Worm (Caenorhabditis elegans) whole organism, L4 larva: ENCODE results near the gene idpp-9.
A peak's percentile ranks its signal among the peaks of the same experiment; 100 is the strongest.

ENCODE experiments used
- F49E8.2 ChIP-seq: sonication (generic microtip); optimal IDR thresholded peaks from 2 replicates; lab custom pipeline; 2016; ENCODE audit warnings: missing compliant biosample characterization, mild to moderate bottlenecking, missing genetic modification characterization, borderline replicate concordance
- R02D3.7 ChIP-seq: fragments of 150-350 bp; sonication (generic microtip); optimal IDR thresholded peaks from 3 replicates; lab custom pipeline; 2014; ENCODE audit warnings: missing biosample characterization, missing genetic modification characterization
- Y48G9A.11 ChIP-seq: fragments of 200-800 bp; sonication (Bioruptor generic); IDR thresholded peaks from 2 replicates; pipeline ENCODE4 v1.3.6; 2022; ENCODE audit warnings: missing genetic modification reagents, missing genetic modification characterization, missing compliant biosample characterization
- Y75B8A.6 ChIP-seq: fragments of 200-800 bp; sonication (Bioruptor generic); IDR thresholded peaks from 2 replicates; pipeline ENCODE4 v1.3.6; 2022; ENCODE audit warnings: missing genetic modification reagents, missing genetic modification characterization, missing compliant biosample characterization
- ZK337.2 ChIP-seq: fragments of 200-800 bp; sonication (Bioruptor generic); IDR thresholded peaks from 2 replicates; pipeline ENCODE4 v1.3.6; 2022; ENCODE audit warnings: missing genetic modification reagents, missing genetic modification characterization, missing compliant biosample characterization
- ZK546.5 ChIP-seq, 2 experiments: sonication (generic microtip); optimal IDR thresholded peaks; 2 replicates each; lab custom pipeline; 2017; ENCODE audit warnings: missing biosample characterization in 2 of 2, missing genetic modification characterization in 2 of 2
- aha-1 ChIP-seq: fragments of 150-350 bp; peaks from one replicate; lab custom pipeline; 2014; ENCODE audit warnings: missing biosample characterization, missing genetic modification characterization
- arid-1 ChIP-seq: fragments of 200-800 bp; sonication (Bioruptor generic); conservative IDR thresholded peaks from 2 replicates; pipeline ENCODE4 v1.3.6; 2022; ENCODE audit warnings: missing genetic modification reagents, missing genetic modification characterization, missing compliant biosample characterization
- ceh-20 ChIP-seq: fragments of 200-800 bp; sonication (Bioruptor generic); IDR thresholded peaks from 2 replicates; pipeline ENCODE4 v1.3.6; 2022; ENCODE audit warnings: missing genetic modification reagents, missing genetic modification characterization, missing compliant biosample characterization
- ceh-32 ChIP-seq: sonication (generic microtip); optimal IDR thresholded peaks from 2 replicates; lab custom pipeline; 2016; ENCODE audit warnings: mild to moderate bottlenecking, missing genetic modification characterization, missing compliant biosample characterization; ENCODE audit not compliant: poor library complexity
- ceh-44 ChIP-seq: fragments of 200-800 bp; sonication (Bioruptor generic); IDR thresholded peaks from 2 replicates; pipeline ENCODE4 v1.3.6; 2022; ENCODE audit warnings: missing genetic modification reagents, missing genetic modification characterization, missing compliant biosample characterization
- ces-1 ChIP-seq: fragments of 150-350 bp; sonication (generic microtip); optimal IDR thresholded peaks from 4 replicates; lab custom pipeline; 2014; ENCODE audit warnings: missing biosample characterization, missing genetic modification reagents, missing genetic modification characterization
- cey-2 ChIP-seq: sonication (generic microtip); optimal IDR thresholded peaks from 3 replicates; lab custom pipeline; 2017; ENCODE audit warnings: missing genetic modification characterization, mild to moderate bottlenecking, missing compliant biosample characterization, antibody characterized with exemption, borderline replicate concordance; ENCODE audit not compliant: insufficient read depth
- daf-8 ChIP-seq: fragments of 200-800 bp; sonication (Bioruptor generic); IDR thresholded peaks from 2 replicates; pipeline ENCODE4 v1.3.6; 2022; ENCODE audit warnings: missing genetic modification characterization, missing compliant biosample characterization
- dmd-6 ChIP-seq: fragments of 200-800 bp; sonication (Bioruptor generic); IDR thresholded peaks from 2 replicates; pipeline ENCODE4 v1.3.6; 2022; ENCODE audit warnings: missing genetic modification reagents, missing genetic modification characterization, missing compliant biosample characterization
- dpl-1 ChIP-seq: fragments of 150-350 bp; optimal IDR thresholded peaks from 2 replicates; lab custom pipeline; 2014; ENCODE audit warnings: missing biosample characterization, missing genetic modification reagents, missing genetic modification characterization
- duxl-1 ChIP-seq: sonication (generic microtip); optimal IDR thresholded peaks from 2 replicates; lab custom pipeline; 2016; ENCODE audit warnings: mild to moderate bottlenecking, missing genetic modification characterization, moderate library complexity, missing compliant biosample characterization; ENCODE audit not compliant: poor library complexity
- dve-1 ChIP-seq: sonication (generic microtip); optimal IDR thresholded peaks from 2 replicates; lab custom pipeline; 2017; ENCODE audit warnings: antibody characterized with exemption, mild to moderate bottlenecking, missing genetic modification characterization, missing compliant biosample characterization; ENCODE audit not compliant: insufficient read depth
- egl-27 ChIP-seq: sonication (generic microtip); optimal IDR thresholded peaks from 3 replicates; lab custom pipeline; 2017; ENCODE audit warnings: missing biosample characterization, missing genetic modification reagents, missing genetic modification characterization
- fos-1 ChIP-seq: fragments of 150-350 bp; optimal IDR thresholded peaks from 2 replicates; lab custom pipeline; 2014; ENCODE audit warnings: missing biosample characterization, missing genetic modification characterization
- gei-8 ChIP-seq: fragments of 200-800 bp; sonication (Bioruptor generic); optimal IDR thresholded peaks from 2 replicates; lab custom pipeline; 2018; ENCODE audit warnings: mild to moderate bottlenecking, missing genetic modification characterization, missing compliant biosample characterization
- hlh-11 ChIP-seq: fragments of 200-800 bp; sonication (Bioruptor generic); optimal IDR thresholded peaks from 2 replicates; lab custom pipeline; 2018; ENCODE audit warnings: mild to moderate bottlenecking, missing genetic modification characterization, missing compliant biosample characterization
- hmg-1.1 ChIP-seq: fragments of 200-800 bp; sonication (Bioruptor generic); IDR thresholded peaks from 2 replicates; pipeline ENCODE4 v1.3.6; 2022; ENCODE audit warnings: missing genetic modification reagents, missing genetic modification characterization, missing compliant biosample characterization
- jun-1 ChIP-seq: fragments of 150-350 bp; optimal IDR thresholded peaks from 2 replicates; lab custom pipeline; 2014; ENCODE audit warnings: missing biosample characterization, missing genetic modification reagents, missing genetic modification characterization
- lin-1 ChIP-seq: fragments of 200-800 bp; sonication (Bioruptor generic); IDR thresholded peaks from 2 replicates; pipeline ENCODE4 v1.3.6; 2022; ENCODE audit warnings: missing genetic modification reagents, missing genetic modification characterization, missing compliant biosample characterization
- lin-15B ChIP-seq: fragments of 150-350 bp; sonication (generic microtip); optimal IDR thresholded peaks from 3 replicates; lab custom pipeline; 2014; ENCODE audit warnings: missing biosample characterization, missing genetic modification characterization
- lin-38 ChIP-seq: fragments of 200-800 bp; sonication (Bioruptor generic); IDR thresholded peaks from 2 replicates; pipeline ENCODE4 v1.3.6; 2022; ENCODE audit warnings: missing genetic modification reagents, missing genetic modification characterization, missing compliant biosample characterization
- lin-39 ChIP-seq: fragments of 150-350 bp; optimal IDR thresholded peaks from 2 replicates; lab custom pipeline; 2014; ENCODE audit warnings: missing biosample characterization, missing genetic modification reagents, missing genetic modification characterization
- lsy-2 ChIP-seq, 2 experiments: fragments of 150-350 bp in 1 of 2; sonication (generic microtip) in 1 of 2; optimal IDR thresholded peaks; 2 replicates each; lab custom pipeline; 2014 to 2017; ENCODE audit warnings: missing biosample characterization in 2 of 2, missing genetic modification characterization in 2 of 2
- madf-5 ChIP-seq, 2 experiments: fragments of 200-800 bp; sonication (Bioruptor generic); IDR thresholded peaks; 2 replicates each; pipeline ENCODE4 v1.3.6; 2022; ENCODE audit warnings: missing compliant biosample characterization in 2 of 2, missing genetic modification characterization in 2 of 2
- mdl-1 ChIP-seq, 2 experiments: fragments of 150-350 bp in 1 of 2; sonication (generic microtip) in 1 of 2; optimal IDR thresholded peaks; 2 replicates each; lab custom pipeline; 2014 to 2017; ENCODE audit warnings: missing biosample characterization in 2 of 2, missing genetic modification characterization in 2 of 2
- nhr-102 ChIP-seq: sonication (generic microtip); optimal IDR thresholded peaks from 2 replicates; lab custom pipeline; 2016; ENCODE audit warnings: mild to moderate bottlenecking, missing genetic modification characterization, moderate library complexity, missing compliant biosample characterization
- nhr-11 ChIP-seq: fragments of 150-350 bp; optimal IDR thresholded peaks from 2 replicates; lab custom pipeline; 2014; ENCODE audit warnings: missing biosample characterization, missing genetic modification characterization
- nhr-111 ChIP-seq: fragments of 200-800 bp; sonication (Bioruptor generic); optimal IDR thresholded peaks from 2 replicates; lab custom pipeline; 2018; ENCODE audit warnings: mild to moderate bottlenecking, missing genetic modification characterization, missing compliant biosample characterization
- nhr-237 ChIP-seq: sonication (generic microtip); optimal IDR thresholded peaks from 2 replicates; lab custom pipeline; 2017; ENCODE audit warnings: missing biosample characterization, missing genetic modification characterization
- nhr-48 ChIP-seq: sonication (generic microtip); optimal IDR thresholded peaks from 2 replicates; lab custom pipeline; 2016; ENCODE audit warnings: mild to moderate bottlenecking, missing genetic modification characterization, missing compliant biosample characterization
- nhr-6 ChIP-seq: fragments of 150-350 bp; optimal IDR thresholded peaks from 2 replicates; lab custom pipeline; 2014; ENCODE audit warnings: missing biosample characterization, missing genetic modification characterization
- nhr-76 ChIP-seq: fragments of 150-350 bp; optimal IDR thresholded peaks from 2 replicates; lab custom pipeline; 2014; ENCODE audit warnings: missing biosample characterization, missing genetic modification characterization
- nhr-77 ChIP-seq: fragments of 150-350 bp; optimal IDR thresholded peaks from 2 replicates; lab custom pipeline; 2014; ENCODE audit warnings: missing biosample characterization, missing genetic modification characterization
- php-3 ChIP-seq: fragments of 200-800 bp; sonication (Bioruptor generic); IDR thresholded peaks from 2 replicates; pipeline ENCODE4 v1.3.6; 2022; ENCODE audit warnings: missing genetic modification reagents, missing genetic modification characterization, missing compliant biosample characterization
- pqm-1 ChIP-seq: sonication (generic microtip); optimal IDR thresholded peaks from 2 replicates; lab custom pipeline; 2017; ENCODE audit warnings: missing biosample characterization, missing genetic modification characterization
- snpc-4 ChIP-seq: fragments of 150-350 bp; optimal IDR thresholded peaks from 2 replicates; lab custom pipeline; 2014; ENCODE audit warnings: missing biosample characterization, missing genetic modification characterization
- spr-1 ChIP-seq: sonication (generic microtip); optimal IDR thresholded peaks from 2 replicates; lab custom pipeline; 2016; ENCODE audit warnings: mild to moderate bottlenecking, missing genetic modification characterization, missing compliant biosample characterization
- spr-3 ChIP-seq: fragments of 200-800 bp; sonication (Bioruptor generic); optimal IDR thresholded peaks from 2 replicates; lab custom pipeline; 2018; ENCODE audit warnings: mild to moderate bottlenecking, missing genetic modification characterization, missing compliant biosample characterization
- tra-1 ChIP-seq: fragments of 200-800 bp; sonication (Bioruptor generic); IDR thresholded peaks from 2 replicates; pipeline ENCODE4 v1.3.6; 2022; ENCODE audit warnings: missing genetic modification reagents, missing genetic modification characterization, missing compliant biosample characterization
- unc-39 ChIP-seq: sonication (generic microtip); optimal IDR thresholded peaks from 2 replicates; lab custom pipeline; 2017; ENCODE audit warnings: missing biosample characterization, missing genetic modification characterization
- unc-62 ChIP-seq, 3 experiments: fragments of 150-350 bp in 1 of 3; sonication (generic microtip); optimal IDR thresholded peaks in 2 of 3; peaks in 1 of 3; 1 replicate in 1 of 3; 2 replicates in 2 of 3; lab custom pipeline; 2014 to 2017; ENCODE audit warnings: missing biosample characterization in 3 of 3, missing genetic modification characterization in 3 of 3, missing genetic modification reagents in 3 of 3, missing genotype in 1 of 3
- vab-7 ChIP-seq: fragments of 200-800 bp; sonication (Bioruptor generic); IDR thresholded peaks from 2 replicates; pipeline ENCODE4 v1.3.6; 2022; ENCODE audit warnings: missing genetic modification reagents, missing genetic modification characterization, missing compliant biosample characterization
- zfp-3 ChIP-seq: fragments of 200-800 bp; sonication (Bioruptor generic); conservative IDR thresholded peaks from 2 replicates; pipeline ENCODE4 v1.3.6; 2022; ENCODE audit warnings: missing genetic modification reagents, missing genetic modification characterization, missing compliant biosample characterization
- zip-11 ChIP-seq: fragments of 200-800 bp; sonication (Bioruptor generic); IDR thresholded peaks from 2 replicates; pipeline ENCODE4 v1.3.6; 2022; ENCODE audit warnings: missing genetic modification characterization, missing compliant biosample characterization
- ztf-11 ChIP-seq: fragments of 150-350 bp; optimal IDR thresholded peaks from 2 replicates; lab custom pipeline; 2014; ENCODE audit warnings: missing biosample characterization, missing genetic modification characterization

The idpp-9 gene

ce11 chrX:3952737-3953136, 37.1 kb upstream of the idpp-9 start (continued):
- TF ChIP-seq nhr-48 (tag; lab: Kevin White, UChicago): no peak
- TF ChIP-seq gei-8 (GFP tag; lab: Kevin White, UChicago): no peak
- TF ChIP-seq ces-1: no peak
- no peak for TF ChIP-seq egl-27 (tag; lab: Kevin White, UChicago)
- TF ChIP-seq cey-2 (tag; lab: Kevin White, UChicago): no peak
- no peak for TF ChIP-seq fos-1 (tag; lab: Kevin White, UChicago)
- peak; percentile 48 for TF ChIP-seq hlh-11 (tag; lab: Kevin White, UChicago)
- peak; percentile 32 for TF ChIP-seq nhr-77 (tag; lab: Kevin White, UChicago)
- peak in 1 of 2 experiments; percentile 3 for TF ChIP-seq lsy-2 (tag; optimal IDR thresholded peaks at IDR 0.05; lab: Kevin White, UChicago)
- TF ChIP-seq jun-1 (tag; lab: Kevin White, UChicago): no peak
- no peak for TF ChIP-seq dpl-1 (GFP tag; lab: Kevin White, UChicago)
- peak; percentile 82 for TF ChIP-seq dve-1 (tag; lab: Kevin White, UChicago)
- TF ChIP-seq nhr-76: no peak
- TF ChIP-seq spr-1 (tag; lab: Kevin White, UChicago): no peak
- no peak for TF ChIP-seq lin-38
- TF ChIP-seq ztf-11: no peak
- TF ChIP-seq pqm-1 (tag; lab: Kevin White, UChicago): peak; percentile 41
- TF ChIP-seq zip-11 (GFP tag; lab: Robert Waterston, UW): no peak
- TF ChIP-seq Y75B8A.6 (GFP tag; lab: Robert Waterston, UW): no peak
- TF ChIP-seq F49E8.2 (tag; lab: Kevin White, UChicago): no peak
- no peak for TF ChIP-seq lin-39
- TF ChIP-seq R02D3.7 (tag; lab: Kevin White, UChicago): no peak
- TF ChIP-seq ZK337.2 (GFP tag; lab: Robert Waterston, UW): no peak
- no peak for TF ChIP-seq ceh-32 (tag; lab: Kevin White, UChicago)
- TF ChIP-seq ceh-20: 0 out of 2 replicates have a peak, but pooled peaks have one; percentile 34
- TF ChIP-seq nhr-6 (tag; lab: Kevin White, UChicago): no peak
- TF ChIP-seq ZK546.5 (tag; optimal IDR thresholded peaks at IDR 0.05; lab: Kevin White, UChicago): no peak
- no peak for TF ChIP-seq nhr-111 (GFP tag; lab: Kevin White, UChicago)
- TF ChIP-seq lin-15B: no peak
- TF ChIP-seq spr-3: no peak
- TF ChIP-seq duxl-1 (tag; lab: Kevin White, UChicago): no peak
- no peak for TF ChIP-seq hmg-1.1 (GFP tag; lab: Robert Waterston, UW)
- TF ChIP-seq snpc-4 (tag; lab: Kevin White, UChicago): no peak
- peak; percentile 21 for TF ChIP-seq nhr-102 (tag; lab: Kevin White, UChicago)
- peak in 1 of 2 experiments; percentile 85 for TF ChIP-seq unc-62 (GFP tag; optimal IDR thresholded peaks at IDR 0.05 in 1 of 2; lab: Kevin White, UChicago)
- no peak for TF ChIP-seq unc-62 (tag; optimal IDR thresholded peaks at IDR 0.05; lab: Kevin White, UChicago)
- no peak for TF ChIP-seq lin-1 (GFP tag; lab: Robert Waterston, UW)
- TF ChIP-seq php-3 (GFP tag; lab: Robert Waterston, UW): peak; percentile 94
- TF ChIP-seq zfp-3 (GFP tag; lab: Robert Waterston, UW): no peak
- no peak for TF ChIP-seq daf-8 (GFP tag; lab: Robert Waterston, UW)
- TF ChIP-seq mdl-1 (tag; optimal IDR thresholded peaks at IDR 0.05; lab: Kevin White, UChicago): no peak
- TF ChIP-seq nhr-237 (tag; lab: Kevin White, UChicago): no peak
- TF ChIP-seq nhr-11 (tag; lab: Kevin White, UChicago): no peak
- TF ChIP-seq vab-7 (GFP tag; lab: Robert Waterston, UW): no peak
- no peak for TF ChIP-seq arid-1
- peak; percentile 52 for TF ChIP-seq dmd-6
- TF ChIP-seq tra-1 (GFP tag; lab: Robert Waterston, UW): 0 out of 2 replicates have a peak, but pooled peaks have one; percentile 24
- no peak for TF ChIP-seq aha-1 (tag; lab: Kevin White, UChicago)
- TF ChIP-seq ceh-44 (GFP tag; lab: Robert Waterston, UW): no peak
- TF ChIP-seq unc-39: no peak
- no peak for TF ChIP-seq madf-5 (GFP tag; IDR thresholded peaks at IDR 0.05; lab: Robert Waterston, UW)
- no peak for TF ChIP-seq Y48G9A.11 (GFP tag; lab: Robert Waterston, UW)
